Worm (Caenorhabditis elegans) whole organism, early embryonic: ENCODE results near the gene nhr-100.

Experiments used
- F13C5.2 ChIP-seq: sonication (generic microtip); optimal IDR thresholded peaks from 2 replicates; lab custom pipeline; 2017; ENCODE audit warnings: mild to moderate bottlenecking, missing genetic modification characterization, inconsistent platforms, missing compliant biosample characterization
- ama-1 ChIP-seq: fragments of 150-350 bp; optimal IDR thresholded peaks from 2 replicates; lab custom pipeline; 2014
- ceh-36 ChIP-seq: sonication (generic microtip); optimal IDR thresholded peaks from 2 replicates; lab custom pipeline; 2016; ENCODE audit warnings: missing genetic modification characterization, inconsistent platforms, missing compliant biosample characterization
- hnd-1 ChIP-seq: sonication (generic microtip); optimal IDR thresholded peaks from 2 replicates; lab custom pipeline; 2016; ENCODE audit warnings: missing genetic modification characterization, missing compliant biosample characterization
- tbx-11 ChIP-seq: fragments of 200-800 bp; sonication (Bioruptor generic); IDR thresholded peaks from 2 replicates; pipeline ENCODE4 v1.3.6; 2022; ENCODE audit warnings: missing genetic modification characterization, missing compliant biosample characterization

- TF ChIP-seq F13C5.2 (tag; lab: Kevin White, UChicago) (no peak), ceh-36 (no peak), hnd-1 (no peak), ama-1 (lab: Kevin White, UChicago) (no peak), tbx-11 (GFP tag; lab: Robert Waterston, UW) (no peak)
Measured at ce11 chrIV:9778016-9778415, 49.5 kb downstream of the nhr-100 start, which contains the start of gene T13F2.6.
